Worm (Caenorhabditis elegans): Measurements from ENCODE around the gene Y49F6B.9.

ce11 chrII:3527460-3527859 lies 28.3 kb upstream of the Y49F6B.9 start:
- TF ChIP-seq unc-62 (GFP tag; optimal IDR thresholded peaks at IDR 0.05) (no peak), nhr-76 (tag; optimal IDR thresholded peaks at IDR 0.05) (no peak), lin-13 (tag; optimal IDR thresholded peaks at IDR 0.05) (no peak), nhr-237 (tag; optimal IDR thresholded peaks at IDR 0.05) (no peak)
